Worm (Caenorhabditis elegans) whole organism, L1 larva: ENCODE results near the gene H39E23.3.

Source experiments
- ceh-82 ChIP-seq, 3 experiments: fragments of 150-350 bp in 1 of 3; sonication (generic microtip) in 2 of 3; optimal IDR thresholded peaks; 2 replicates each; lab custom pipeline; 2014 to 2017; ENCODE audit warnings: missing biosample characterization in 3 of 3, missing genetic modification characterization in 3 of 3
- ceh-90 ChIP-seq: sonication (generic microtip); optimal IDR thresholded peaks from 2 replicates; lab custom pipeline; 2016; ENCODE audit warnings: missing genetic modification characterization, missing compliant biosample characterization
- lir-3 ChIP-seq: sonication (generic microtip); optimal IDR thresholded peaks from 2 replicates; lab custom pipeline; 2016; ENCODE audit warnings: mild to moderate bottlenecking, missing genetic modification characterization, moderate library complexity, missing compliant biosample characterization; ENCODE audit not compliant: poor library complexity
- rnt-1 ChIP-seq: sonication (generic microtip); optimal IDR thresholded peaks from 2 replicates; lab custom pipeline; 2016; ENCODE audit warnings: mild to moderate bottlenecking, missing genetic modification characterization, moderate library complexity, missing compliant biosample characterization
- tbx-2 ChIP-seq: sonication (generic microtip); optimal IDR thresholded peaks from 2 replicates; lab custom pipeline; 2016; ENCODE audit warnings: missing genetic modification characterization, missing compliant biosample characterization
- unc-98 ChIP-seq: fragments of 200-800 bp; sonication (Bioruptor generic); IDR thresholded peaks from 2 replicates; pipeline ENCODE4 v1.3.6; 2022; ENCODE audit warnings: missing genetic modification characterization, missing compliant biosample characterization

ce11 chrV:14098519-14098918, 9.1 kb upstream of the H39E23.3 start, which contains the start of the genes D1086.2 and D1086.1:
- no peak for TF ChIP-seq ceh-90
- no peak for TF ChIP-seq lir-3 (tag; lab: Kevin White, UChicago)
- peak; percentile 21 for TF ChIP-seq rnt-1 (tag; lab: Kevin White, UChicago)
- no peak for TF ChIP-seq ceh-82 (tag; optimal IDR thresholded peaks at IDR 0.05; lab: Kevin White, UChicago)
- TF ChIP-seq tbx-2 (tag; lab: Kevin White, UChicago) = no peak
- TF ChIP-seq unc-98 (GFP tag; lab: Robert Waterston, UW) = no peak
